Worm (Caenorhabditis elegans): Measurements from ENCODE around the gene F26G1.15.

F26G1.15 gene

ce11 chrII:4797071-4797470 lies 7.0 kb downstream of the F26G1.15 start, which contains the start of gene C33F10.14:
Gene C33F10.14, plus strand, starts transcription at chrII:4797371.
- TF ChIP-seq unc-86 (tag; optimal IDR thresholded peaks at IDR 0.05) (no peak), sdc-2 (tag; optimal IDR thresholded peaks at IDR 0.05) (no peak), ceh-6 (GFP tag; optimal IDR thresholded peaks at IDR 0.05) (no peak), ets-4 (tag; optimal IDR thresholded peaks at IDR 0.05) (no peak), gmeb-2 (tag; optimal IDR thresholded peaks at IDR 0.05) (no peak), ztf-16 (tag; optimal IDR thresholded peaks at IDR 0.05) (no peak), hlh-13 (GFP tag; optimal IDR thresholded peaks at IDR 0.05) (no peak), pros-1 (tag; optimal IDR thresholded peaks at IDR 0.05) (no peak), ref-2 (tag; optimal IDR thresholded peaks at IDR 0.05) (no peak), ahr-1 (tag; optimal IDR thresholded peaks at IDR 0.05) (no peak)

DNA sequence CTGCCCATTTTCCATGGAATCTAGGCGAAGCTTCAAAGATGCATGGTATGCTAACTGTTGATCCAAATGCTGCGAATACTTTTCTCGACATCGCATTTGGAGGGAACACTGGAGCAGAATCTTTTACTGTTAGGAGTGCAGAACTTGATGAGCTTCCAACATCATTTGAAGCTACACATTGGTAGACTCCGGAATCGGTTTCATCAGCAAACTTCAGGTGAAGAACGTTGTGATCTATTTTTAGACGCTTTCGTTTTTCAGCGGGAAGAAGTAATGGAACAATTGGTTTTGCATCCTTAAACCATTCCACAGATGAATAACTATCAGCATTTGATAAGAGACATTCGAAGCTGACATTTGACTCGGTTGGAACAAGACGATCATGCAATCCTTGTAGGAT lies 10.4 kb downstream of the F26G1.15 start:
- TF ChIP-seq zip-5 (tag; optimal IDR thresholded peaks at IDR 0.05) (no peak), F13H6.1 (tag; optimal IDR thresholded peaks at IDR 0.05) (no peak), mec-3 (tag; optimal IDR thresholded peaks at IDR 0.05; ENCODE audit: borderline replicate concordance) (no peak), odd-2 (tag; optimal IDR thresholded peaks at IDR 0.05) (no peak), C38D4.7 (GFP tag; optimal IDR thresholded peaks at IDR 0.05) (no peak), ceh-19 (GFP tag; optimal IDR thresholded peaks at IDR 0.05) (no peak), pax-1 (tag; optimal IDR thresholded peaks at IDR 0.05) (no peak)

DNA sequence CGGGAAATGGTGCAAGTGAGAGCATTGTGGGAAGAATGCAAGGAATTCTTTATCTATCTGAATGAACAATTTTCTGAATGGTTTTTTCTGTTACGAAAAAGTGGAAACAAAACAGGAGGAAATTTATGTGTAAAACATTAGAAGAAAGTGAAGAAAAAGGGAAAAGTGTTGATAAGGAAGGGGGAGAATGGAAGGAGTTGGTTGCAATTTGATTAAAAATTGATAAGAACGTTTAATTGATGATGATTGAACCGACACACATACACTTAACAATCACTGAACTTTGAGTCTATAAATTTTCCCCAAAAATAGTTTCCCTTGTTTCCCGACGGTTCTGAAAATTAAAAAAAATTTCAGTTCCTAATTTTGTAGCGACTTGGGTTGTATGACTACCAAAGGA lies 12.8 kb downstream of the F26G1.15 start:
- TF ChIP-seq nfya-1 (tag; optimal IDR thresholded peaks at IDR 0.05) (no peak), elt-2 (tag; optimal IDR thresholded peaks at IDR 0.05) (peak; percentile 80)

- TF ChIP-seq pat-9 (tag; optimal IDR thresholded peaks at IDR 0.05) (no peak), unc-55 (GFP tag; optimal IDR thresholded peaks at IDR 0.05) (peak; percentile 61), pros-1 (tag; optimal IDR thresholded peaks at IDR 0.05) (no peak), rnt-1 (tag; optimal IDR thresholded peaks at IDR 0.05) (peak; percentile 52)
These were observed 15.7 kb downstream of the F26G1.15 start for ce11 chrII:4805799-4806198.

DNA sequence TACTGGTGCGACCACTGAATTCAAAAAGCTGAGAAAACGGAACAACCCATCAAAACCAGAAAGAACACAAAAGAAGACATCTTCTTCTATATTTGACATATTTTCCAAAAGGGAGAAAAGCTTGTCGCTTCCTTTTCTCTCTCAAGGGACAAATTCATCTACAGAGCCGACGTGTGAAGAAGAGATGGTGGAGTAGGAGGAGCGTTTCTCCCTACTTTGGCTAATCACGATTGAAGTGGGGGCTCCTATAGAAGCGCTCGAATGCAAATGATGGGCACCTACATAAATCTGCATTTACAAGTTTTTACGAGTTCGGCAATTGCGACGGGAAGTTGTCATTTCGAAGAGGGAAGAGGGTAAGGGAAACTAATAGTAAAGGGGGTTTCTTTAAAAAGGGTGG lies 16.2 kb downstream of the F26G1.15 start:
- TF ChIP-seq pha-2 (tag; optimal IDR thresholded peaks at IDR 0.05) (no peak), ceh-34 (tag; optimal IDR thresholded peaks at IDR 0.05) (no peak), pat-9 (tag; optimal IDR thresholded peaks at IDR 0.05) (no peak), ceh-45 (GFP tag; IDR thresholded peaks at IDR 0.05) (no peak), ceh-19 (GFP tag; optimal IDR thresholded peaks at IDR 0.05) (no peak), unc-3 (GFP tag; conservative IDR thresholded peaks at IDR 0.05) (no peak), unc-3 (tag; optimal IDR thresholded peaks at IDR 0.05) (no peak), elt-4 (tag; optimal IDR thresholded peaks at IDR 0.05) (no peak)

DNA sequence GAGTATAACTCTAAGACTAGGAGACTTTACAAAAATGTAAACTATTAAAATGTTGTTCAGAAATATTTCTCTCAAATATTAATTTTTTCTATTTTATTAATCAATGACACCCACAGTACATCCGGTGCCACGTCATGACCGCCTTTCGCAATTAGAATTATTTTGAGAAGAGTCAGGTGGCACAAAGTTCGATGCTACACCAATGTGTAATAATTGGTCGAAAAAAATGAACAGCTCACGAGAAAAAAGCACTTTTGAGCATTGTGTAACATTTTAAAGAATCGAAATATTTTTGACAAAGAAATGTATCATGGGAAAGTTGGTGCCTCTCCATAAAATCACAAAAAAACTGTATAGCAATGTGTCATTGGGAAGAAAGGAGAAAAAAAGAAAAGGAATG lies 16.6 kb downstream of the F26G1.15 start:
- TF ChIP-seq madf-2 (tag; optimal IDR thresholded peaks at IDR 0.05), result no peak
- no peak for TF ChIP-seq ttx-3 (tag; optimal IDR thresholded peaks at IDR 0.05)
- no peak for TF ChIP-seq lim-6 (tag; optimal IDR thresholded peaks at IDR 0.05)
- TF ChIP-seq syd-9 (tag; optimal IDR thresholded peaks at IDR 0.05), result no peak
- no peak for TF ChIP-seq fkh-6 (tag; optimal IDR thresholded peaks at IDR 0.05)
- no peak for TF ChIP-seq ceh-31 (tag; optimal IDR thresholded peaks at IDR 0.05)
- no peak for TF ChIP-seq pros-1 (tag; optimal IDR thresholded peaks at IDR 0.05)
- TF ChIP-seq unc-3 (GFP tag; conservative IDR thresholded peaks at IDR 0.05), result no peak
- TF ChIP-seq unc-3 (tag; optimal IDR thresholded peaks at IDR 0.05), result no peak
- TF ChIP-seq pha-4 (tag; optimal IDR thresholded peaks at IDR 0.05), result no peak
- TF ChIP-seq unc-42 (tag; optimal IDR thresholded peaks at IDR 0.05), result no peak
- TF ChIP-seq pat-9 (tag; optimal IDR thresholded peaks at IDR 0.05), result no peak
- no peak for TF ChIP-seq sox-2 (GFP tag; IDR thresholded peaks at IDR 0.05)
- no peak for TF ChIP-seq unc-86 (tag; optimal IDR thresholded peaks at IDR 0.05)
- no peak for TF ChIP-seq fkh-10 (GFP tag; optimal IDR thresholded peaks at IDR 0.05)
